Worm (Caenorhabditis elegans) whole organism, L1 larva: ENCODE measurements around the gene fbxb-92.

Source experiments
- ceh-82 ChIP-seq, 3 experiments: fragments of 150-350 bp in 1 of 3; sonication (generic microtip) in 2 of 3; optimal IDR thresholded peaks; 2 replicates each; lab custom pipeline; 2014 to 2017; ENCODE audit warnings: missing biosample characterization in 3 of 3, missing genetic modification characterization in 3 of 3
- ceh-88 ChIP-seq: fragments of 200-800 bp; sonication (Bioruptor generic); IDR thresholded peaks from 2 replicates; pipeline ENCODE4 v1.3.6; 2022; ENCODE audit warnings: missing genetic modification characterization, missing compliant biosample characterization
- egl-27 ChIP-seq, 2 experiments: fragments of 150-350 bp in 1 of 2; sonication (generic microtip); optimal IDR thresholded peaks; 3 replicates each; lab custom pipeline; 2017 to 2018; ENCODE audit warnings: missing biosample characterization in 2 of 2, missing genetic modification characterization in 2 of 2, missing genetic modification reagents in 2 of 2
- fos-1 ChIP-seq: fragments of 150-350 bp; optimal IDR thresholded peaks from 2 replicates; lab custom pipeline; 2014; ENCODE audit warnings: missing biosample characterization, missing genetic modification characterization
- lin-13 ChIP-seq: fragments of 150-350 bp; optimal IDR thresholded peaks from 2 replicates; lab custom pipeline; 2014; ENCODE audit warnings: missing biosample characterization, missing genetic modification reagents, missing genetic modification characterization
- nhr-237 ChIP-seq: fragments of 150-350 bp; optimal IDR thresholded peaks from 2 replicates; lab custom pipeline; 2014; ENCODE audit warnings: missing biosample characterization, missing genetic modification characterization
- nhr-28 ChIP-seq: fragments of 150-350 bp; optimal IDR thresholded peaks from 2 replicates; lab custom pipeline; 2014; ENCODE audit warnings: missing biosample characterization, missing genetic modification characterization
- nhr-77 ChIP-seq: fragments of 150-350 bp; optimal IDR thresholded peaks from 2 replicates; lab custom pipeline; 2014; ENCODE audit warnings: missing biosample characterization, missing genetic modification characterization
- pag-3 ChIP-seq: sonication (generic microtip); optimal IDR thresholded peaks from 2 replicates; lab custom pipeline; 2017; ENCODE audit warnings: missing genetic modification characterization, mild to moderate bottlenecking, missing compliant biosample characterization, antibody characterized with exemption, borderline replicate concordance; ENCODE audit not compliant: insufficient read depth
- pqm-1 ChIP-seq: sonication (generic microtip); optimal IDR thresholded peaks from 3 replicates; lab custom pipeline; 2017; ENCODE audit warnings: missing biosample characterization, missing genetic modification characterization

DNA sequence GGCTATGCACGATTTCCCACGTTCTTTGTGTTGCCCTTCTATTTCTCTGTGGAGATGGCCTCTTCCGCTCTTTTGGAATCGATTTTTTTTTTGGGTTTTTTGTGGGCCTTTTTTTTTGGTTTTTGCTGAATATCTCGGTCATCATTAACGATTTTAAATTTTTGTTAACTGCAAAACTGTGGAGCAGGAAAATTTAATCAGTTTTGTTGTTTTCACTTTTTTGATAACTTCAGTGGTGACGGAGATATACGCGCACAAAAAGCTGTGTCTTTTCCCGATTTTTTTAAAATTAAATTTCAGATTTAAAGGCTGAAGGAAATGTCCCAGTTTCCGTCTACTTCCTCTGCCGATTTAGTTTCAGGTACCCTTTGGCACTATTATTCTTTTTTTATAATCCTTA is 38.0 kb upstream of the fbxb-92 start, which contains the start of gene T24E12.1:
- TF ChIP-seq ceh-82 (tag; optimal IDR thresholded peaks at IDR 0.05; lab: Kevin White, UChicago) (no peak), nhr-237 (no peak), nhr-77 (no peak), pqm-1 (tag; lab: Kevin White, UChicago) (no peak), egl-27 (tag; optimal IDR thresholded peaks at IDR 0.05; lab: Kevin White, UChicago) (no peak), nhr-28 (tag; lab: Kevin White, UChicago) (no peak), lin-13 (no peak), fos-1 (tag; lab: Kevin White, UChicago) (no peak), pag-3 (tag; lab: Kevin White, UChicago) (no peak), ceh-88 (no peak)
